Worm (Caenorhabditis elegans) whole organism, L2 larva: ENCODE results near the gene F59B10.4.

Experiments
- F13H6.1 ChIP-seq: sonication (generic microtip); optimal IDR thresholded peaks from 2 replicates; lab custom pipeline; 2016; ENCODE audit warnings: missing genetic modification characterization, missing compliant biosample characterization
- aly-2 ChIP-seq: fragments of 150-350 bp; optimal IDR thresholded peaks from 2 replicates; lab custom pipeline; 2014; ENCODE audit warnings: missing biosample characterization, missing genetic modification characterization
- ama-1 ChIP-seq: fragments of 150-350 bp; optimal IDR thresholded peaks from 2 replicates; lab custom pipeline; 2018; ENCODE audit warnings: inconsistent platforms
- egl-27 ChIP-seq: sonication (generic microtip); optimal IDR thresholded peaks from 3 replicates; lab custom pipeline; 2017; ENCODE audit warnings: missing biosample characterization, missing genetic modification reagents, missing genetic modification characterization
- elt-3 ChIP-seq: sonication (generic microtip); optimal IDR thresholded peaks from 2 replicates; lab custom pipeline; 2017; ENCODE audit warnings: missing biosample characterization, missing genetic modification characterization
- lin-11 ChIP-seq: fragments of 150-350 bp; sonication (generic microtip); optimal IDR thresholded peaks from 2 replicates; lab custom pipeline; 2014; ENCODE audit warnings: missing biosample characterization, missing genetic modification characterization, inconsistent platforms, mixed read lengths
- lsy-2 ChIP-seq, 2 experiments: fragments of 150-350 bp in 1 of 2; sonication (generic microtip) in 1 of 2; optimal IDR thresholded peaks; 2 replicates each; lab custom pipeline; 2014 to 2017; ENCODE audit warnings: missing biosample characterization in 2 of 2, missing genetic modification characterization in 2 of 2
- mab-5 ChIP-seq: fragments of 150-350 bp; optimal IDR thresholded peaks from 2 replicates; lab custom pipeline; 2014; ENCODE audit warnings: missing biosample characterization, missing genetic modification characterization
- nhr-12 ChIP-seq: fragments of 150-350 bp; optimal IDR thresholded peaks from 2 replicates; lab custom pipeline; 2014; ENCODE audit warnings: missing biosample characterization, missing genetic modification characterization
- snpc-4 ChIP-seq: fragments of 150-350 bp; optimal IDR thresholded peaks from 2 replicates; lab custom pipeline; 2014; ENCODE audit warnings: missing biosample characterization, missing genetic modification characterization
- unc-62 ChIP-seq: fragments of 150-350 bp; optimal IDR thresholded peaks from 2 replicates; lab custom pipeline; 2014; ENCODE audit warnings: missing biosample characterization, missing genetic modification reagents, missing genetic modification characterization
- ztf-1 ChIP-seq: fragments of 200-800 bp; sonication (Bioruptor generic); conservative IDR thresholded peaks from 2 replicates; pipeline ENCODE4 v1.3.6; 2022; ENCODE audit warnings: missing genetic modification characterization, missing compliant biosample characterization
- ztf-4 ChIP-seq: fragments of 150-350 bp; optimal IDR thresholded peaks from 2 replicates; lab custom pipeline; 2014; ENCODE audit warnings: missing biosample characterization, missing genetic modification characterization

DNA sequence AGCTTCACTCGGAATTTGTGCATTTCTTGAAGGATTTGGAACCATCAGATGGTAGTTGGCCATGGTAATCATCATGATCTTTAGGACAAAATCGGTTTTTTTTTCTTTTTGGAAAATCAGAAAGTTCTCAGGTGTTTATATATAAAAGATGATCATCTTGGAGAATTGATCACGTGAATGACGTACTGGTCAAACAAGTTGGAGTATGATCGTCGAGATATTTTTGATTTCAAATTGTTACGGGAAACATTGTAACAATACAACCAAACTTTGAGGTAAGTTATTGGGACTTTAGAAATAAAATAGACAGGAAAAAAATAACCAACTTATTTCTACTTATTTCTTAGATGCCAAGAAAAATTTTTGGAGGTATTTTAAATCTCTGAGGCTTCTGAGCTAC is at the start of gene F59B10.4:
- TF ChIP-seq mab-5 (no peak), unc-62 (GFP tag; lab: Kevin White, UChicago) (no peak), elt-3 (no peak), ama-1 (lab: Kevin White, UChicago) (no peak), lin-11 (tag; lab: Kevin White, UChicago) (no peak), F13H6.1 (tag; lab: Kevin White, UChicago) (no peak), snpc-4 (tag; lab: Kevin White, UChicago) (no peak), egl-27 (tag; lab: Kevin White, UChicago) (no peak), ztf-4 (tag; lab: Kevin White, UChicago) (no peak), aly-2 (no peak), lsy-2 (tag; optimal IDR thresholded peaks at IDR 0.05; lab: Kevin White, UChicago) (no peak), nhr-12 (tag; lab: Kevin White, UChicago) (no peak), ztf-1 (GFP tag; lab: Robert Waterston, UW) (no peak)
